Worm (Caenorhabditis elegans): ENCODE results near the gene pals-19.

Gene pals-19

DNA sequence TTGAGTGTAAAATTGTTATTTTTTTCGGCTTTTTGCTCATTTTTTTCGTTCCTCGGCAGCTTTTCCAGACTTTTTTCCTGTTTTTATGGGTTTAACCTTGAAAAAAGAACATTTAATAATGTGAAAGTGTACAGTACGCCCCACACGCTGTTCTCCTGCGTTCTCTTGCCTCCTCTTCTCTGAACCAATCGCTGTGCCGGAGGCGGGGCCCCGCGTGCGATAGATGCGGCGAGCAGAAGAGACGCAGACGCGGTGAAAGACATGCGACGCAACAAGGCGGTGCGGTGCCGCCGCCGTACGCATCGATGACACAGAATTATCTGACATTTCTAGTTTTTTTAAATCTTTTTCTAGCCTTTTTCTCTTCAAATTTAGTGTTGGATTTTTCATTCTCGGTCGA, 35.0 kb downstream of the pals-19 start:
- TF ChIP-seq odd-2 (tag; optimal IDR thresholded peaks at IDR 0.05), result no peak
- TF ChIP-seq pros-1 (tag; optimal IDR thresholded peaks at IDR 0.05), result no peak
- TF ChIP-seq unc-42 (tag; optimal IDR thresholded peaks at IDR 0.05), result no peak
- TF ChIP-seq nfya-1 (tag; optimal IDR thresholded peaks at IDR 0.05), result peak; percentile 99

- no peak for TF ChIP-seq ama-1 (optimal IDR thresholded peaks at IDR 0.05)
- peak; percentile 17 for TF ChIP-seq elt-4 (tag; optimal IDR thresholded peaks at IDR 0.05)
- TF ChIP-seq ceh-48 (tag; optimal IDR thresholded peaks at IDR 0.05), result no peak
- TF ChIP-seq ceh-6 (GFP tag; optimal IDR thresholded peaks at IDR 0.05), result no peak
These were observed 37.9 kb downstream of the pals-19 start for ce11 chrIII:1439609-1440008.

- TF ChIP-seq lim-6 (tag; optimal IDR thresholded peaks at IDR 0.05) (no peak), K02D7.2 (tag; optimal IDR thresholded peaks at IDR 0.05) (no peak), npax-4 (tag; optimal IDR thresholded peaks at IDR 0.05) (no peak), dmd-4 (tag; optimal IDR thresholded peaks at IDR 0.05; ENCODE audit: borderline replicate concordance) (no peak), fkh-10 (GFP tag; optimal IDR thresholded peaks at IDR 0.05) (no peak)
These were observed 45.0 kb downstream of the pals-19 start for ce11 chrIII:1446747-1447146.
